Fruit fly (Drosophila melanogaster) whole organism, wandering third instar larva: ENCODE results near the gene vret.

Experiments used
- Abd-B ChIP-seq: fragments of >200 bp; optimal IDR thresholded peaks from 2 replicates; lab custom pipeline; 2017; ENCODE audit warnings: missing biosample characterization, missing genetic modification characterization
- CG32264 ChIP-seq: fragments of 200-800 bp; sonication (Bioruptor generic); optimal IDR thresholded peaks from 2 replicates; lab custom pipeline; 2016; ENCODE audit warnings: missing biosample characterization, missing genetic modification characterization
- CG9705 ChIP-seq: fragments of 200-800 bp; sonication (Bioruptor generic); optimal IDR thresholded peaks from 2 replicates; lab custom pipeline; 2018; ENCODE audit warnings: missing biosample characterization, mild to moderate bottlenecking, missing genetic modification characterization
- CrebA ChIP-seq: fragments of 200-800 bp; sonication (Bioruptor generic); optimal IDR thresholded peaks from 2 replicates; lab custom pipeline; 2016; ENCODE audit warnings: missing biosample characterization, mild to moderate bottlenecking, missing genetic modification characterization, borderline replicate concordance
- Dfd ChIP-seq: fragments of >200 bp; optimal IDR thresholded peaks from 2 replicates; lab custom pipeline; 2017; ENCODE audit warnings: missing biosample characterization, missing genetic modification characterization
- Dif ChIP-seq: fragments of 200-275, 200-300 bp; sonication (Bioruptor generic); optimal IDR thresholded peaks from 2 replicates; lab custom pipeline; 2018; ENCODE audit warnings: missing biosample characterization, missing genetic modification characterization; ENCODE audit not compliant: partially characterized antibody
- GATAd ChIP-seq: sonication (Bioruptor generic); optimal IDR thresholded peaks from 2 replicates; lab custom pipeline; 2016; ENCODE audit warnings: missing biosample characterization, missing genetic modification characterization
- HLH106 ChIP-seq: fragments of 200-800 bp; optimal IDR thresholded peaks from 3 replicates; lab custom pipeline; 2019; ENCODE audit warnings: missing biosample characterization, mild to moderate bottlenecking, missing genetic modification characterization, moderate library complexity
- Hnf4 ChIP-seq: fragments of 200-800 bp; sonication (Bioruptor generic); optimal IDR thresholded peaks from 2 replicates; lab custom pipeline; 2016; ENCODE audit warnings: missing biosample characterization, mild to moderate bottlenecking, missing genetic modification characterization
- Hr83 ChIP-seq: fragments of 200-300 bp; sonication (Bioruptor generic); optimal IDR thresholded peaks from 2 replicates; lab custom pipeline; 2016; ENCODE audit warnings: missing biosample characterization, mild to moderate bottlenecking, missing genetic modification characterization, moderate library complexity; ENCODE audit not compliant: poor library complexity, severe bottlenecking
- Jra ChIP-seq: sonication (Bioruptor generic); optimal IDR thresholded peaks from 2 replicates; lab custom pipeline; 2016; ENCODE audit warnings: missing biosample characterization, missing genetic modification characterization
- Mio ChIP-seq: sonication (Bioruptor generic); optimal IDR thresholded peaks from 2 replicates; lab custom pipeline; 2016; ENCODE audit warnings: missing biosample characterization, missing genetic modification characterization
- OdsH ChIP-seq: fragments of 200-800 bp; sonication (Bioruptor generic); optimal IDR thresholded peaks from 2 replicates; lab custom pipeline; 2016; ENCODE audit warnings: missing biosample characterization, mild to moderate bottlenecking, missing genetic modification characterization
- Sp1 ChIP-seq: fragments of 200-800 bp; sonication (Bioruptor generic); optimal IDR thresholded peaks from 3 replicates; lab custom pipeline; 2019; ENCODE audit warnings: missing biosample characterization, mild to moderate bottlenecking, missing genetic modification characterization, moderate library complexity
- Vsx2 ChIP-seq: fragments of 200-300, 225-300 bp; sonication (Bioruptor generic); optimal IDR thresholded peaks from 2 replicates; lab custom pipeline; 2018; ENCODE audit warnings: missing biosample characterization, missing genetic modification characterization; ENCODE audit not compliant: partially characterized antibody
- br ChIP-seq: fragments of 200-800 bp; sonication (Bioruptor generic); optimal IDR thresholded peaks from 2 replicates; lab custom pipeline; 2016; ENCODE audit warnings: missing biosample characterization, missing genetic modification characterization
- dl ChIP-seq, 2 experiments: fragments of 175-275, 200-275 bp in 1 of 2; fragments of 200-275 bp in 1 of 2; sonication (Bioruptor generic); optimal IDR thresholded peaks; lab custom pipeline; 2018; ENCODE audit warnings: mild to moderate bottlenecking in 2 of 2, missing biosample characterization in 2 of 2, missing genetic modification characterization in 2 of 2, moderate library complexity in 2 of 2; ENCODE audit not compliant: partially characterized antibody in 2 of 2, insufficient read depth in 1 of 2
- dmrt93B ChIP-seq: fragments of 200-800 bp; sonication (Bioruptor generic); optimal IDR thresholded peaks from 2 replicates; lab custom pipeline; 2018; ENCODE audit warnings: missing biosample characterization, mild to moderate bottlenecking, missing genetic modification characterization
- dsf ChIP-seq: sonication (Bioruptor generic); optimal IDR thresholded peaks from 2 replicates; lab custom pipeline; 2016; ENCODE audit warnings: missing biosample characterization, missing genetic modification characterization, borderline replicate concordance
- ey ChIP-seq: fragments of 200-800 bp; sonication (Bioruptor generic); optimal IDR thresholded peaks from 2 replicates; lab custom pipeline; 2016; ENCODE audit warnings: missing biosample characterization, missing genetic modification characterization
- foxo ChIP-seq, 2 experiments: fragments of 200-800 bp; sonication (Bioruptor generic); optimal IDR thresholded peaks; 2 replicates in 1 of 2; 3 replicates in 1 of 2; lab custom pipeline; 2016 to 2017; ENCODE audit warnings: missing biosample characterization in 2 of 2, missing genetic modification characterization in 2 of 2
- fru ChIP-seq: fragments of 200-800 bp; sonication (Bioruptor generic); optimal IDR thresholded peaks from 3 replicates; lab custom pipeline; 2016; ENCODE audit warnings: missing biosample characterization, mild to moderate bottlenecking, missing genetic modification characterization
- h ChIP-seq: fragments of 200-800 bp; sonication (Bioruptor generic); optimal IDR thresholded peaks from 3 replicates; lab custom pipeline; 2016; ENCODE audit warnings: missing biosample characterization, mild to moderate bottlenecking, missing genetic modification characterization
- jim ChIP-seq: fragments of 175-275, 200-325 bp; sonication (Bioruptor generic); optimal IDR thresholded peaks from 2 replicates; lab custom pipeline; 2016; ENCODE audit warnings: missing biosample characterization, mild to moderate bottlenecking, missing genetic modification characterization
- lola ChIP-seq: fragments of >200 bp; optimal IDR thresholded peaks from 2 replicates; lab custom pipeline; 2017; ENCODE audit warnings: missing biosample characterization, missing genetic modification characterization
- psq ChIP-seq: fragments of 200-800 bp; sonication (Bioruptor generic); optimal IDR thresholded peaks from 3 replicates; lab custom pipeline; 2017; ENCODE audit warnings: missing biosample characterization, mild to moderate bottlenecking, missing genetic modification characterization, moderate library complexity
- sage ChIP-seq: fragments of 200-800 bp; sonication (Bioruptor generic); optimal IDR thresholded peaks from 2 replicates; lab custom pipeline; 2016; ENCODE audit warnings: missing biosample characterization, mild to moderate bottlenecking, missing genetic modification characterization
- sv ChIP-seq: fragments of 200-800 bp; sonication (Bioruptor generic); optimal IDR thresholded peaks from 3 replicates; lab custom pipeline; 2016; ENCODE audit warnings: missing biosample characterization, missing genetic modification characterization
- tai ChIP-seq: sonication (Bioruptor generic); optimal IDR thresholded peaks from 2 replicates; lab custom pipeline; 2016; ENCODE audit warnings: missing biosample characterization, missing genetic modification characterization
- usp ChIP-seq: fragments of >200 bp; optimal IDR thresholded peaks from 2 replicates; lab custom pipeline; 2017; ENCODE audit warnings: missing biosample characterization, missing genetic modification characterization
- woc ChIP-seq: sonication (Bioruptor generic); optimal IDR thresholded peaks from 2 replicates; lab custom pipeline; 2016; ENCODE audit warnings: missing biosample characterization, mild to moderate bottlenecking, missing genetic modification characterization

Gene vret

dm6 chr3R:22769567-22769966, 24.2 kb upstream of the vret start, which contains the start of gene CG43092:
Gene CG43092 (minus strand): TSS chr3R:22769667.
- TF ChIP-seq OdsH (no peak), sv (no peak), Dfd (GFP tag; lab: Kevin White, UChicago) (no peak), Hnf4 (no peak), usp (GFP tag; lab: Kevin White, UChicago) (no peak), psq (GFP tag; lab: Kevin White, UChicago) (no peak), Sp1 (GFP tag; lab: Kevin White, UChicago) (no peak)

dm6 chr3R:22768633-22769032, 23.3 kb upstream of the vret start, which contains the start of gene CG43091:
Gene CG43091 (minus strand): TSS chr3R:22768733.
- TF ChIP-seq Jra (GFP tag; lab: Kevin White, UChicago) (no peak), Vsx2 (GFP tag; lab: Kevin White, UChicago) (no peak), CG32264 (GFP tag; lab: Kevin White, UChicago) (no peak), dsf (GFP tag; lab: Kevin White, UChicago) (no peak), dmrt93B (no peak), h (GFP tag; lab: Kevin White, UChicago) (no peak), HLH106 (tag; lab: Kevin White, UChicago) (no peak), Dfd (GFP tag; lab: Kevin White, UChicago) (no peak), jim (GFP tag; lab: Kevin White, UChicago) (no peak), sv (no peak), CrebA (no peak), sage (GFP tag; lab: Kevin White, UChicago) (no peak), Dif (GFP tag; lab: Kevin White, UChicago) (no peak), OdsH (no peak), woc (no peak), Mio (GFP tag; lab: Kevin White, UChicago) (no peak)

- no peak for TF ChIP-seq lola (GFP tag; lab: Kevin White, UChicago)
- TF ChIP-seq Sp1 (GFP tag; lab: Kevin White, UChicago) = no peak
- no peak for TF ChIP-seq br
- no peak for TF ChIP-seq GATAd
- TF ChIP-seq ey (GFP tag; lab: Kevin White, UChicago) = no peak
- no peak for TF ChIP-seq Hr83 (GFP tag; lab: Kevin White, UChicago)
- TF ChIP-seq Abd-B (GFP tag; lab: Kevin White, UChicago) = no peak
- TF ChIP-seq foxo (GFP tag; optimal IDR thresholded peaks at IDR 0.05; lab: Kevin White, UChicago) = no peak
- TF ChIP-seq, all 38 proteins: peak for 0
Measured at dm6 chr3R:22767599-22767998, 22.2 kb upstream of the vret start, which contains the start of gene CG13841. Gene CG13841 (minus strand): TSS chr3R:22767699.

- TF ChIP-seq CG9705 (GFP tag; lab: Kevin White, UChicago) (no peak), h (GFP tag; lab: Kevin White, UChicago) (no peak), br (no peak), sv (no peak), fru (no peak), dl (GFP tag; optimal IDR thresholded peaks at IDR 0.05; lab: Kevin White, UChicago; ENCODE audit: insufficient read depth in 1 of 2, partially characterized antibody in 2 of 2) (no peak), lola (GFP tag; lab: Kevin White, UChicago) (no peak), usp (GFP tag; lab: Kevin White, UChicago) (no peak)
Measured at dm6 chr3R:22766072-22766471, 20.7 kb upstream of the vret start, which contains the start of gene Nepl15. Gene Nepl15 (minus strand): TSS chr3R:22766172.

dm6 chr3R:22763587-22763986, 18.2 kb upstream of the vret start, which contains the start of gene Nepl14:
Gene Nepl14 (minus strand): TSS chr3R:22763711.
- no peak for TF ChIP-seq tai (GFP tag; lab: Kevin White, UChicago)
- no peak for TF ChIP-seq CG32264 (GFP tag; lab: Kevin White, UChicago)
- no peak for TF ChIP-seq Hnf4
- no peak for TF ChIP-seq Abd-B (GFP tag; lab: Kevin White, UChicago)
- TF ChIP-seq Dfd (GFP tag; lab: Kevin White, UChicago) = no peak
- TF ChIP-seq fru = no peak
- TF ChIP-seq, all 38 proteins: peak for 0
